Worm (Caenorhabditis elegans) whole organism, L3 larva: ENCODE data around the gene F59A2.5.

Source experiments
- R02D3.7 ChIP-seq: fragments of 150-350 bp; optimal IDR thresholded peaks from 2 replicates; lab custom pipeline; 2014; ENCODE audit warnings: missing biosample characterization, missing genetic modification characterization
- ZK546.5 ChIP-seq: sonication (generic microtip); optimal IDR thresholded peaks from 2 replicates; lab custom pipeline; 2017; ENCODE audit warnings: missing biosample characterization, missing genetic modification characterization
- ama-1 ChIP-seq: fragments of 150-350 bp; optimal IDR thresholded peaks from 2 replicates; lab custom pipeline; 2018
- ceh-16 ChIP-seq: sonication (generic microtip); optimal IDR thresholded peaks from 2 replicates; lab custom pipeline; 2017; ENCODE audit warnings: missing biosample characterization, missing genetic modification characterization
- ceh-28 ChIP-seq: fragments of 150-350 bp; optimal IDR thresholded peaks from 2 replicates; lab custom pipeline; 2014; ENCODE audit warnings: missing biosample characterization, missing genetic modification reagents, missing genetic modification characterization
- daf-12 ChIP-seq: fragments of 150-350 bp; optimal IDR thresholded peaks from 2 replicates; lab custom pipeline; 2014; ENCODE audit warnings: missing biosample characterization, missing genetic modification reagents, missing genetic modification characterization
- egl-27 ChIP-seq: sonication (generic microtip); optimal IDR thresholded peaks from 4 replicates; lab custom pipeline; 2017; ENCODE audit warnings: missing biosample characterization, missing genetic modification reagents, missing genetic modification characterization
- egl-5 ChIP-seq: fragments of 150-350 bp; optimal IDR thresholded peaks from 2 replicates; lab custom pipeline; 2017; ENCODE audit warnings: missing biosample characterization, missing genetic modification reagents, missing genetic modification characterization, inconsistent platforms
- elt-1 ChIP-seq: fragments of 150-350 bp; optimal IDR thresholded peaks from 2 replicates; lab custom pipeline; 2014; ENCODE audit warnings: missing biosample characterization, missing genetic modification characterization
- elt-2 ChIP-seq: sonication (generic microtip); optimal IDR thresholded peaks from 2 replicates; lab custom pipeline; 2016; ENCODE audit warnings: missing genetic modification reagents, mild to moderate bottlenecking, missing genetic modification characterization, missing compliant biosample characterization
- eor-1 ChIP-seq, 2 experiments: fragments of 150-350 bp; optimal IDR thresholded peaks; 2 replicates each; lab custom pipeline; 2014 to 2018; ENCODE audit warnings: missing biosample characterization in 2 of 2, missing genetic modification characterization in 2 of 2
- fkh-10 ChIP-seq: sonication (generic microtip); optimal IDR thresholded peaks from 2 replicates; lab custom pipeline; 2017; ENCODE audit warnings: missing biosample characterization, missing genetic modification reagents, missing genetic modification characterization
- fkh-2 ChIP-seq: fragments of 150-350 bp; optimal IDR thresholded peaks from 2 replicates; lab custom pipeline; 2014; ENCODE audit warnings: missing biosample characterization, missing genetic modification reagents, missing genetic modification characterization
- fos-1 ChIP-seq: fragments of 150-350 bp; optimal IDR thresholded peaks from 2 replicates; lab custom pipeline; 2014; ENCODE audit warnings: missing biosample characterization, missing genetic modification characterization
- hmg-11 ChIP-seq: sonication (generic microtip); optimal IDR thresholded peaks from 2 replicates; lab custom pipeline; 2016; ENCODE audit warnings: missing genetic modification characterization, missing compliant biosample characterization
- jun-1 ChIP-seq: fragments of 150-350 bp; optimal IDR thresholded peaks from 2 replicates; lab custom pipeline; 2014; ENCODE audit warnings: missing biosample characterization, missing genetic modification reagents, missing genetic modification characterization
- lin-15B ChIP-seq: fragments of 150-350 bp; optimal IDR thresholded peaks from 2 replicates; lab custom pipeline; 2014; ENCODE audit warnings: missing biosample characterization, missing genetic modification characterization
- lin-39 ChIP-seq: fragments of 150-350 bp; optimal IDR thresholded peaks from 2 replicates; lab custom pipeline; 2018; ENCODE audit warnings: missing biosample characterization, missing genetic modification reagents, missing genetic modification characterization
- mml-1 ChIP-seq: fragments of 150-350 bp; sonication (generic microtip); optimal IDR thresholded peaks from 3 replicates; lab custom pipeline; 2014; ENCODE audit warnings: missing biosample characterization, missing genetic modification characterization
- nfya-1 ChIP-seq: sonication (generic microtip); optimal IDR thresholded peaks from 2 replicates; lab custom pipeline; 2017; ENCODE audit warnings: missing genetic modification characterization, mild to moderate bottlenecking, missing compliant biosample characterization, antibody characterized with exemption, moderate library complexity; ENCODE audit not compliant: insufficient read depth
- nhr-12 ChIP-seq: fragments of 150-350 bp; optimal IDR thresholded peaks from 2 replicates; lab custom pipeline; 2014; ENCODE audit warnings: missing biosample characterization, missing genetic modification characterization
- nhr-23 ChIP-seq: fragments of 150-350 bp; optimal IDR thresholded peaks from 2 replicates; lab custom pipeline; 2014; ENCODE audit warnings: missing biosample characterization, missing genetic modification reagents, missing genetic modification characterization
- nhr-237 ChIP-seq: fragments of 150-350 bp; optimal IDR thresholded peaks from 2 replicates; lab custom pipeline; 2014; ENCODE audit warnings: missing biosample characterization, missing genetic modification characterization
- nhr-25 ChIP-seq: sonication (generic microtip); optimal IDR thresholded peaks from 2 replicates; lab custom pipeline; 2017; ENCODE audit warnings: missing biosample characterization, missing genetic modification characterization
- nhr-28 ChIP-seq: fragments of 150-350 bp; optimal IDR thresholded peaks from 2 replicates; lab custom pipeline; 2014; ENCODE audit warnings: missing biosample characterization, missing genetic modification characterization
- nhr-67 ChIP-seq: fragments of 150-350 bp; optimal IDR thresholded peaks from 2 replicates; lab custom pipeline; 2014; ENCODE audit warnings: missing biosample characterization, missing genetic modification characterization
- nhr-76 ChIP-seq: fragments of 150-350 bp; sonication (generic microtip); optimal IDR thresholded peaks from 5 replicates; lab custom pipeline; 2014; ENCODE audit warnings: missing biosample characterization, missing genetic modification characterization
- nhr-77 ChIP-seq: fragments of 150-350 bp; optimal IDR thresholded peaks from 2 replicates; lab custom pipeline; 2014; ENCODE audit warnings: missing biosample characterization, missing genetic modification characterization
- pha-4 ChIP-seq: fragments of 150-350 bp; optimal IDR thresholded peaks from 2 replicates; lab custom pipeline; 2014; ENCODE audit warnings: missing biosample characterization, missing genetic modification reagents, missing genetic modification characterization
- pqm-1 ChIP-seq: fragments of 150-350 bp; optimal IDR thresholded peaks from 2 replicates; lab custom pipeline; 2017; ENCODE audit warnings: missing biosample characterization, missing genetic modification characterization, inconsistent platforms
- sea-2 ChIP-seq: fragments of 150-350 bp; sonication (generic microtip); optimal IDR thresholded peaks from 4 replicates; lab custom pipeline; 2014; ENCODE audit warnings: missing biosample characterization, missing genetic modification reagents, missing genetic modification characterization
- skn-1 ChIP-seq: fragments of 150-350 bp; optimal IDR thresholded peaks from 2 replicates; lab custom pipeline; 2014; ENCODE audit warnings: missing biosample characterization, missing genetic modification characterization
- unc-39 ChIP-seq: sonication (generic microtip); optimal IDR thresholded peaks from 4 replicates; lab custom pipeline; 2017; ENCODE audit warnings: missing biosample characterization, missing genetic modification characterization
- unc-62 ChIP-seq: fragments of 150-350 bp; sonication (generic microtip); optimal IDR thresholded peaks from 4 replicates; lab custom pipeline; 2014; ENCODE audit warnings: missing biosample characterization, missing genetic modification reagents, missing genetic modification characterization
- zag-1 ChIP-seq: fragments of 150-350 bp; optimal IDR thresholded peaks from 2 replicates; lab custom pipeline; 2014; ENCODE audit warnings: missing biosample characterization, missing genetic modification characterization
- ztf-11 ChIP-seq: fragments of 150-350 bp; optimal IDR thresholded peaks from 2 replicates; lab custom pipeline; 2014; ENCODE audit warnings: missing biosample characterization, missing genetic modification characterization
- ztf-4 ChIP-seq: fragments of 150-350 bp; optimal IDR thresholded peaks from 2 replicates; lab custom pipeline; 2014; ENCODE audit warnings: missing biosample characterization, missing genetic modification characterization

Gene F59A2.5

DNA sequence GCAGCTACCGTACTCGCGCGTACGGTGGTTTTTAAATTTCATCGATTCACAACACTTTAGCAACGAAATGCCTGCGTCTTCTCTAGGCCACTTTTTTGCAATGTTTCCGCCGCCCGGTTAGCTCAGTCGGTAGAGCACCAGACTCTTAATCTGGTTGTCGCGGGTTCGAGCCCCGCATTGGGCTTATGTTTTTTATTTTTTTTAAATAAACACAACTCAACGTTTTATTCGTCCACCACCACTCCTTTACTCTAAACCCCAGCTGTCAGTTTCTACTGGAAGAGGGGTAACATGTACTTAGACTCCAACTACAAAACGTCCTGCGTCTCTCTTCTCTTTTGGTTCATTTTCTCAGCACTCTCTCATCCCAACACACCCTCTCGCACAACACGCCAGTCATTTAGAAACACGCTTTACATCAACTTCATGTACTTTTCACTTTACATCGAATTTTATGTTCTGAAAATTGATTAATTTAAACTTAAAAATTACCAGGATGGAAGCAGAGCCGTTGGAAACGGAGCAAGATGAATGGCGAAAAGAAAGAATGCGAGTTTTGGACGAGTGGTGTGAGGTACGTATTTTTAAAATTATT is 15.1 kb upstream of the F59A2.5 start, which contains the start of the genes elmd-1 and hecw-1 (continued):
- TF ChIP-seq lin-15B (tag; lab: Kevin White, UChicago) (peak; percentile 30), unc-39 (tag; lab: Kevin White, UChicago) (no peak), daf-12 (no peak), unc-62 (GFP tag; lab: Kevin White, UChicago) (no peak), elt-2 (peak; percentile 61), R02D3.7 (tag; lab: Kevin White, UChicago) (no peak), fkh-10 (no peak)

DNA sequence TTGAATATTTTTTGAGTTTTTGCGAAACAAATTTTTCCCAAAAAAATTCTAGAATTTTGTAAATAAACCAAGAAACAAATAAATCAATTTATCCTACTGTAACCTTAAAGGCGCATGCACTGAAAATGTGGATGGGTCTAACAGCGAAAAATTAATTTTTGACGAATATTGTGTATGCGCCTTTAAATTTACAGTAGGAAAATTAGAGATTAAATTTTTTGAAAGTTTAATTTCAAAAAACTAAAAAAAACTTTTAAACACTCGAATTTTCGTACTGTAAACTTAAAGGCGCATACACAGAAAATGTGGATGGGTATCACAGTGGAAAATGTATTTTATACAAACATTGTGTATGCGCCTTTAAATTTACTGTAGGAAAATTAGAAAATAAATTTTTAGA is 14.5 kb upstream of the F59A2.5 start:
- TF ChIP-seq hmg-11 (tag; lab: Kevin White, UChicago) = no peak
- no peak for TF ChIP-seq sea-2 (GFP tag; lab: Kevin White, UChicago)
- no peak for TF ChIP-seq daf-12
- TF ChIP-seq nhr-77 (tag; lab: Kevin White, UChicago) = no peak
- no peak for TF ChIP-seq ZK546.5
- no peak for TF ChIP-seq pha-4 (tag; lab: Kevin White, UChicago)
- no peak for TF ChIP-seq nhr-76 (tag; lab: Kevin White, UChicago)
- no peak for TF ChIP-seq fkh-10
- no peak for TF ChIP-seq skn-1 (tag; lab: Kevin White, UChicago)
- no peak for TF ChIP-seq nhr-28 (tag; lab: Kevin White, UChicago)
- no peak for TF ChIP-seq fos-1 (tag; lab: Kevin White, UChicago)
- no peak for TF ChIP-seq elt-1
- TF ChIP-seq nhr-237 = no peak
- TF ChIP-seq ztf-4 (tag; lab: Kevin White, UChicago) = no peak
- no peak for TF ChIP-seq ama-1 (lab: Kevin White, UChicago)
- TF ChIP-seq ceh-16 (tag; lab: Kevin White, UChicago) = no peak
- no peak for TF ChIP-seq unc-62 (GFP tag; lab: Kevin White, UChicago)
- TF ChIP-seq nhr-12 (tag; lab: Kevin White, UChicago) = no peak
- TF ChIP-seq lin-15B (tag; lab: Kevin White, UChicago) = no peak
- no peak for TF ChIP-seq ztf-11 (tag; lab: Kevin White, UChicago)

ce11 chrIII:3393687-3394086 is 11.0 kb upstream of the F59A2.5 start, which contains the start of gene mlc-4:
TSS of gene mlc-4 (minus strand) at chrIII:3393787.
- no peak for TF ChIP-seq jun-1
- TF ChIP-seq nhr-25 (tag; lab: Kevin White, UChicago) = no peak
- no peak for TF ChIP-seq zag-1 (tag; lab: Kevin White, UChicago)
- no peak for TF ChIP-seq nhr-28 (tag; lab: Kevin White, UChicago)
- TF ChIP-seq fos-1 (tag; lab: Kevin White, UChicago) = no peak
- TF ChIP-seq elt-2 = no peak
- TF ChIP-seq nhr-67 (tag; lab: Kevin White, UChicago) = no peak
- no peak for TF ChIP-seq pha-4 (tag; lab: Kevin White, UChicago)
- no peak for TF ChIP-seq sea-2 (GFP tag; lab: Kevin White, UChicago)
- TF ChIP-seq mml-1 (tag; lab: Kevin White, UChicago) = no peak
- TF ChIP-seq egl-5 = no peak
- TF ChIP-seq eor-1 (tag; optimal IDR thresholded peaks at IDR 0.05; lab: Kevin White, UChicago) = no peak
- TF ChIP-seq egl-27 (tag; lab: Kevin White, UChicago) = no peak

DNA sequence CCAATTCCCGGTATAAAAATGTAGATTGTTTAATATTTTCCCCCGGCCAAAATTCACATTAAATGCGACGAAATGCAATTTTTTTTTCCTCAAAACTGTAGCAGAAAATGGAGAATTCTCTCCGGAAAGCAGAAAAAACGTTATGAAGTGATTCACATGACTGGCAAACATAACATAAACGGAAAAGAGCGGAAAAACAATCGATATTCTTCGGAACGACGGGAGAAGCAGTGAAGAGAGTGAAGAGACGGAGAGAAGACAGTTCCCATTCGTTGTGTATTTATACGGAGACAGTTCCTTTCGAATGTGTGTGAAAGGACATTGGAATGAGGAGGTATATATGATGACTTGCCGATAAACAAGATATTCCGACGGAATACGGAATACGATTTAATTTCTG is 9.6 kb upstream of the F59A2.5 start:
- TF ChIP-seq ztf-4 (tag; lab: Kevin White, UChicago) (no peak), nhr-23 (peak; percentile 31), unc-39 (tag; lab: Kevin White, UChicago) (no peak), pqm-1 (tag; lab: Kevin White, UChicago) (no peak), ceh-28 (tag; lab: Kevin White, UChicago) (peak; percentile 63), ama-1 (lab: Kevin White, UChicago) (peak; percentile 6)
- TF ChIP-seq, all 47 proteins: peak for 3

DNA sequence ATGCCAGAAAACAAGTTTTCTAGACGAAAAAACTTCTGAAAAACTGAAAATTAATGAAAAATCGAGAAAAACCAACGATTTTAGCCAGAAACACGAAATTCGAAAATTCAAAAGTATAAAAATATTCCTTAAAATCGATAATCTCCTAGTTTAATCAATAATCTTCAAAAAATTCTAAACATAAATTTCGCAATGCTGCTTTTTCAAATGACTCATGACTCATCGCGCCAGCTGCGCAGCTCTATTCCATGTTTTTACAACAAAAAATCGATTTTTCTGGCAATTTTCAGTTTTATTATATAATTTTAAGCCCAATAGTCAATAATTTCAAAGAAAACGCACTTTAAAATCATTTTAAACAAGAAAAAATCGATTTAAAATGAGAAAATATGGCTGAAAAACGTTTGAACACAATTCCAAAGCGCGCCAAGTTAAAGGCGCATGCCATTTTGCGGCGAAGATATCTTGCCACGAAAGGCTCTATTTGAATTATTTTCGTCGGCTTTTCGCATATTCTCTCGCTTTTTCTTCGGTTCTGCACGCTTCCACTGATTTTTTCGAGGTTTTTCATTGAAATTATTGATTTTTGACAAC is 8.7 kb upstream of the F59A2.5 start, which contains the start of gene cri-3:
TSS of gene cri-3 (plus strand) at position 482 of the 594 bp plus-strand sequence.
- TF ChIP-seq lin-15B (tag; lab: Kevin White, UChicago) (peak; percentile 29), lin-39 (tag; lab: Kevin White, UChicago) (peak; percentile 31), hmg-11 (tag; lab: Kevin White, UChicago) (peak; percentile 63), ceh-28 (tag; lab: Kevin White, UChicago) (peak; percentile 30), fos-1 (tag; lab: Kevin White, UChicago) (no peak), pha-4 (tag; lab: Kevin White, UChicago) (peak; percentile 22), nfya-1 (tag; lab: Kevin White, UChicago) (peak; percentile 52), fkh-2 (tag; lab: Kevin White, UChicago) (no peak), skn-1 (tag; lab: Kevin White, UChicago) (no peak)
- TF ChIP-seq, all 47 proteins: peak for 6
